Fruit fly (Drosophila melanogaster) whole organism, wandering third instar larva: ENCODE results near the gene CG7236.

ENCODE experiments used
- Abd-B ChIP-seq: fragments of >200 bp; optimal IDR thresholded peaks from 2 replicates; lab custom pipeline; 2017; ENCODE audit warnings: missing biosample characterization, missing genetic modification characterization
- CG32264 ChIP-seq: fragments of 200-800 bp; sonication (Bioruptor generic); optimal IDR thresholded peaks from 2 replicates; lab custom pipeline; 2016; ENCODE audit warnings: missing biosample characterization, missing genetic modification characterization
- CG9705 ChIP-seq: fragments of 200-800 bp; sonication (Bioruptor generic); optimal IDR thresholded peaks from 2 replicates; lab custom pipeline; 2018; ENCODE audit warnings: missing biosample characterization, mild to moderate bottlenecking, missing genetic modification characterization
- CrebA ChIP-seq: fragments of 200-800 bp; sonication (Bioruptor generic); optimal IDR thresholded peaks from 2 replicates; lab custom pipeline; 2016; ENCODE audit warnings: missing biosample characterization, mild to moderate bottlenecking, missing genetic modification characterization, borderline replicate concordance
- Dif ChIP-seq: fragments of 200-275, 200-300 bp; sonication (Bioruptor generic); optimal IDR thresholded peaks from 2 replicates; lab custom pipeline; 2018; ENCODE audit warnings: missing biosample characterization, missing genetic modification characterization; ENCODE audit not compliant: partially characterized antibody
- GATAd ChIP-seq: sonication (Bioruptor generic); optimal IDR thresholded peaks from 2 replicates; lab custom pipeline; 2016; ENCODE audit warnings: missing biosample characterization, missing genetic modification characterization
- HLH106 ChIP-seq: fragments of 200-800 bp; optimal IDR thresholded peaks from 3 replicates; lab custom pipeline; 2019; ENCODE audit warnings: missing biosample characterization, mild to moderate bottlenecking, missing genetic modification characterization, moderate library complexity
- Hnf4 ChIP-seq: fragments of 200-800 bp; sonication (Bioruptor generic); optimal IDR thresholded peaks from 2 replicates; lab custom pipeline; 2016; ENCODE audit warnings: missing biosample characterization, mild to moderate bottlenecking, missing genetic modification characterization
- Hr78 ChIP-seq: fragments of >200 bp; optimal IDR thresholded peaks from 2 replicates; lab custom pipeline; 2017; ENCODE audit warnings: missing biosample characterization, missing genetic modification characterization
- Hr83 ChIP-seq: fragments of 200-300 bp; sonication (Bioruptor generic); optimal IDR thresholded peaks from 2 replicates; lab custom pipeline; 2016; ENCODE audit warnings: missing biosample characterization, mild to moderate bottlenecking, missing genetic modification characterization, moderate library complexity; ENCODE audit not compliant: poor library complexity, severe bottlenecking
- Mio ChIP-seq: sonication (Bioruptor generic); optimal IDR thresholded peaks from 2 replicates; lab custom pipeline; 2016; ENCODE audit warnings: missing biosample characterization, missing genetic modification characterization
- Myc ChIP-seq: fragments of >200 bp; optimal IDR thresholded peaks from 2 replicates; lab custom pipeline; 2017
- N ChIP-seq: fragments of >200 bp; optimal IDR thresholded peaks from 2 replicates; lab custom pipeline; 2018; ENCODE audit warnings: missing biosample characterization, missing external identifiers, missing genetic modification characterization
- OdsH ChIP-seq: fragments of 200-800 bp; sonication (Bioruptor generic); optimal IDR thresholded peaks from 2 replicates; lab custom pipeline; 2016; ENCODE audit warnings: missing biosample characterization, mild to moderate bottlenecking, missing genetic modification characterization
- Rel ChIP-seq, 2 experiments: fragments of 200-800 bp; sonication (Bioruptor generic) in 1 of 2; optimal IDR thresholded peaks; 2 replicates in 1 of 2; 3 replicates in 1 of 2; lab custom pipeline; 2016 to 2019; ENCODE audit warnings: mild to moderate bottlenecking in 2 of 2, missing biosample characterization in 2 of 2, missing genetic modification characterization in 2 of 2, moderate library complexity in 1 of 2
- br ChIP-seq: fragments of 200-800 bp; sonication (Bioruptor generic); optimal IDR thresholded peaks from 2 replicates; lab custom pipeline; 2016; ENCODE audit warnings: missing biosample characterization, missing genetic modification characterization
- brk ChIP-seq: fragments of 200-800 bp; sonication (Bioruptor generic); optimal IDR thresholded peaks from 2 replicates; lab custom pipeline; 2016; ENCODE audit warnings: missing biosample characterization, mild to moderate bottlenecking, missing genetic modification characterization
- dl ChIP-seq, 2 experiments: fragments of 175-275, 200-275 bp in 1 of 2; fragments of 200-275 bp in 1 of 2; sonication (Bioruptor generic); optimal IDR thresholded peaks; lab custom pipeline; 2018; ENCODE audit warnings: mild to moderate bottlenecking in 2 of 2, missing biosample characterization in 2 of 2, missing genetic modification characterization in 2 of 2, moderate library complexity in 2 of 2; ENCODE audit not compliant: partially characterized antibody in 2 of 2, insufficient read depth in 1 of 2
- dmrt93B ChIP-seq: fragments of 200-800 bp; sonication (Bioruptor generic); optimal IDR thresholded peaks from 2 replicates; lab custom pipeline; 2018; ENCODE audit warnings: missing biosample characterization, mild to moderate bottlenecking, missing genetic modification characterization
- dsf ChIP-seq: sonication (Bioruptor generic); optimal IDR thresholded peaks from 2 replicates; lab custom pipeline; 2016; ENCODE audit warnings: missing biosample characterization, missing genetic modification characterization, borderline replicate concordance
- ey ChIP-seq: fragments of 200-800 bp; sonication (Bioruptor generic); optimal IDR thresholded peaks from 2 replicates; lab custom pipeline; 2016; ENCODE audit warnings: missing biosample characterization, missing genetic modification characterization
- foxo ChIP-seq, 2 experiments: fragments of 200-800 bp; sonication (Bioruptor generic); optimal IDR thresholded peaks; 2 replicates in 1 of 2; 3 replicates in 1 of 2; lab custom pipeline; 2016 to 2017; ENCODE audit warnings: missing biosample characterization in 2 of 2, missing genetic modification characterization in 2 of 2
- fru ChIP-seq: fragments of 200-800 bp; sonication (Bioruptor generic); optimal IDR thresholded peaks from 3 replicates; lab custom pipeline; 2016; ENCODE audit warnings: missing biosample characterization, mild to moderate bottlenecking, missing genetic modification characterization
- h ChIP-seq: fragments of 200-800 bp; sonication (Bioruptor generic); optimal IDR thresholded peaks from 3 replicates; lab custom pipeline; 2016; ENCODE audit warnings: missing biosample characterization, mild to moderate bottlenecking, missing genetic modification characterization
- lola ChIP-seq: fragments of >200 bp; optimal IDR thresholded peaks from 2 replicates; lab custom pipeline; 2017; ENCODE audit warnings: missing biosample characterization, missing genetic modification characterization
- pan ChIP-seq: fragments of >200 bp; optimal IDR thresholded peaks from 2 replicates; lab custom pipeline; 2017
- psq ChIP-seq: fragments of 200-800 bp; sonication (Bioruptor generic); optimal IDR thresholded peaks from 3 replicates; lab custom pipeline; 2017; ENCODE audit warnings: missing biosample characterization, mild to moderate bottlenecking, missing genetic modification characterization, moderate library complexity
- sage ChIP-seq: fragments of 200-800 bp; sonication (Bioruptor generic); optimal IDR thresholded peaks from 2 replicates; lab custom pipeline; 2016; ENCODE audit warnings: missing biosample characterization, mild to moderate bottlenecking, missing genetic modification characterization
- tai ChIP-seq: sonication (Bioruptor generic); optimal IDR thresholded peaks from 2 replicates; lab custom pipeline; 2016; ENCODE audit warnings: missing biosample characterization, missing genetic modification characterization
- usp ChIP-seq: fragments of >200 bp; optimal IDR thresholded peaks from 2 replicates; lab custom pipeline; 2017; ENCODE audit warnings: missing biosample characterization, missing genetic modification characterization

CG7236 gene

DNA sequence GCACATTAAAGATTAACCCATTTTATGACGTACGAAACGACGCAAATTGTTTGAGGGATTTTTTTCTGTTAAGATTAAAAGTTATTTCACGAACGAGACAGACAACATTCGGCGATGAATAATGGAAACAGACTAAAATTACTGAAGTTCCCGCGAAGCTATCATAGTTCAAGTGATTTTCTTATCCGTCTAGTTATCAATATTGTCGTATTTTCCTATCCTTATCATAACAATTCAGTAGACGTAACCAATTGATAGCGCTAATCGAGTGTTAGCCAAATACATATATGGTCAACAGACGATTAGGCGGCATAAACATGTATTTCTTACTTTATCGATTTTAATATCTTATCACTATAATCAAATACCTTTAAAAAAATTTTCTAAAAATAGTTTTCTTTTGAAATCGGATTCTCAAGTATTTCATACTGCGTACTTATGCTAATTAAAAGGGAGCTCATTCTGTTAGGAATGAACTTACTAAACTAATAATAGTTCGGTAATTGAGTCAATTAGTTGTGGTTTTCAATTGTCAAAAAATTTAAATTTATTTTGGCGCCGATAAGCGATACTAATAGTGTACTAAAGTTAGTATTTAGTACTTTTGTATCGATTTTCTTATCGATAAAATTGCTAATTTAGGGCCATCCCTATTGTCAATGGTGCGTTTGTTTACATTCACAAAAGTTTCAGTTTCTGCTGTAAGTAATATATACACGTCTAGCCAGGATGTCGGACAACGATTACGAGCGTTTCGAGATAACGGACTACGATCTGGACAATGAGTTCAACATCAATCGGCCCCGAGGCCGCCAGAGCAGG is 14.4 kb downstream of the CG7236 start, which contains the start of the genes CG11149 and sip1:
Gene CG11149 (minus strand): TSS at position 493 of the 822 bp plus-strand sequence.
Gene sip1 (plus strand): TSS at position 645 of the 822 bp plus-strand sequence.
- TF ChIP-seq Rel (GFP tag; optimal IDR thresholded peaks at IDR 0.05; lab: Kevin White, UChicago): no peak
- TF ChIP-seq Rel (tag; optimal IDR thresholded peaks at IDR 0.05; lab: Kevin White, UChicago): peak; percentile 14
- TF ChIP-seq br: peak; percentile 18
- TF ChIP-seq Myc (lab: Kevin White, UChicago): peak; percentile 15
- TF ChIP-seq HLH106 (tag; lab: Kevin White, UChicago): no peak

DNA sequence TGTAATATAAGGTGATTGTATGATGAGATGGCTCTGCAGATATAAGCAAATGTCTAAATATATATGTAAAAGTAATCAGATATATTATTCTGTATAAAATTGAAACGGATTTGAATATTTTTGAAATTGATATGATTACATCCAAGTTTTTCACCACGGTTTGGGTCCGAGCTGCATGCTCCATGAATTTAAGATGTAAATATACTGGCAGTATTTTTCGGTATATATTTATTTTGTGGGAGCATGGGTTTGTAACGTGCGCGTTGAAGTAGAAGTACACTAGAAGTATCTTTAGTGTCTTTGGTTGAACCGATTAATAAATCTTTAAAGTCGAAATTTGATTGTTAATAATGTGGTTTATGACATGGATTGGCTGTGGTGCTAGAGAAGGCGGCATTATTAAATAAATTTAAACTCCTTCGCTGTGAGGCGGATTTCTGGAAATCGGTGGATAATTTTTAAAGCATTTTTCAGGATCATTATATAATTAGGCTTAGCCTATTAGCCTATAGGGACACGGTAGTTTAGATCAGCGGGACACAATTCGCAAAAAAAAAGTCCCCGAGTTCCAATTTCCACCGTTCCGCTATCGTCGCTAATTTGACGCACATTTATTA is 17.8 kb downstream of the CG7236 start:
- TF ChIP-seq usp (GFP tag; lab: Kevin White, UChicago) (no peak), Mio (GFP tag; lab: Kevin White, UChicago) (no peak), psq (no peak), dmrt93B (no peak), dsf (GFP tag; lab: Kevin White, UChicago) (no peak), Myc (lab: Kevin White, UChicago) (peak; percentile 17)

DNA sequence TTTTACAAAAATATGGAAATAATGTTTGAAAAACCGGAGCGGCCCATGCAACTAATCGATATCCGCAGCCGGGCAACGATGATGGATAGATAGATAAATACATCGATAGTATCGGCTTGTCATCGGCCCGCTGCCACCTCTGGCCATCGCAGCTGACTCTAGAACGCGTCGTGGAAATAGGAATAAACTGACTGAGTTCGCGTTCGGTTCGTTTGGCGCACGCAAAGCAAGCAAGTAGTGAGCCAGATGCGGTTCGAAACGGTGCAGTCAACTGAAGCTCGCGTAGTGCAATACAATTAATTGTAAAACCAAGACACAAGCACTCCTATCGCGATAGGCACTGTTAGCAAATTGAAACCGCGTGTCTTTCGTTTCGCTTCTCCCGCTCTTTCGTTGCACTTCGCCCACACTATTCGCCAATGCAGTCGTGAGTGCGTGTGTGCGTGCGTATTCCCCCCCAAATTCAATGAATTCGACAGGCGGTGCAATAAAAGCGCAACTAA is 18.4 kb downstream of the CG7236 start, which contains the start of gene CG11030:
Gene CG11030 (plus strand): TSS at position 136 of the 503 bp plus-strand sequence.
- TF ChIP-seq Hr83 (GFP tag; lab: Kevin White, UChicago) (peak; percentile 79), foxo (GFP tag; optimal IDR thresholded peaks at IDR 0.05; lab: Kevin White, UChicago) (no peak), psq (peak; percentile 84), usp (GFP tag; lab: Kevin White, UChicago) (no peak), tai (no peak), h (GFP tag; lab: Kevin White, UChicago) (peak; percentile 8)

DNA sequence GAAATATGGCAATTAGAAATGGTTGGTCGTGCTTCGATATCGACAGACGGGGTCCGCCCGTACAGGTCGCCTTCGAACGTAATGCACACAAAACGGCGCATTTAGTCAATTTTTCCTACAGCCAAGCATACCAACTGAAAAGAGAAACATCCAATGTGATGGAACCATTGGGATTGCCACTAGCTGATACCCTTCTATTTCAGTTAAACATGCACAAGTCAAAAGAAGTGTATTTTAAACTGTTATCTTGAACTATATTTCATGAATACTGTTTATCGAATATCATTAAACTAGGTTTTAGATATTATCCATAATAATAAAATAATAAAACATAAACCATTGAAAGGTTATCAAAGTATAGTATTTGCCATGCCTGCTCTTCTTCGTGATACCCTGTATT is 19.9 kb downstream of the CG7236 start:
- TF ChIP-seq brk (GFP tag; lab: Kevin White, UChicago) (no peak), CrebA (GFP tag; lab: Kevin White, UChicago) (no peak), HLH106 (tag; lab: Kevin White, UChicago) (no peak), sage (GFP tag; lab: Kevin White, UChicago) (no peak), tai (no peak), h (GFP tag; lab: Kevin White, UChicago) (no peak), psq (no peak), ey (GFP tag; lab: Kevin White, UChicago) (no peak), dl (GFP tag; optimal IDR thresholded peaks at IDR 0.05; lab: Kevin White, UChicago; ENCODE audit: insufficient read depth in 1 of 2, partially characterized antibody in 2 of 2) (no peak), CG32264 (GFP tag; lab: Kevin White, UChicago) (no peak), lola (GFP tag; lab: Kevin White, UChicago) (no peak), Mio (GFP tag; lab: Kevin White, UChicago) (no peak), fru (GFP tag; lab: Kevin White, UChicago) (no peak), GATAd (GFP tag; lab: Kevin White, UChicago) (no peak), Abd-B (GFP tag; lab: Kevin White, UChicago) (no peak), Hnf4 (GFP tag; lab: Kevin White, UChicago) (no peak), Hr78 (GFP tag; lab: Kevin White, UChicago) (no peak)

DNA sequence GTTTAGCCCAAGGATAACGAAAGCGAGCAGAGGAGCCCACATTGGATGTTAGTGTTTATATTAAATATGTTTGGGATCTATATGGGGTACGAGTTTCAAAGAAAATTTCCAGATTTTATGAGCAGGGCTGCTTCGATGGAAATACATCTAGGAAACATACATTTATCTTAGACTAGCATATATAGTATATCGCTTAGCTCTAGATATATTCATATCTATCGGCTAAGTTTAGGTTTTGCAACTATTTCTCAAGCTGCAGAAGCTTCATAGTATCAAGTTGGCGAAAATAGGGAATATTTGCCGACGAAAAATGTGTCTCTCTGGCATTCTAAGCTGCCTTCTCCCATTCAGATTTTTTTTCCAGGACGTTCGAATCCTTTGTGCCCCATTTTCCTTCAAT is 22.5 kb downstream of the CG7236 start, which contains the start of gene CG14006:
Gene CG14006 (minus strand): TSS at position 101 of the 400 bp plus-strand sequence.
- TF ChIP-seq ey (GFP tag; lab: Kevin White, UChicago): no peak
- TF ChIP-seq CG9705 (GFP tag; lab: Kevin White, UChicago): no peak
- no peak for TF ChIP-seq foxo (GFP tag; optimal IDR thresholded peaks at IDR 0.05; lab: Kevin White, UChicago)
- no peak for TF ChIP-seq psq
- TF ChIP-seq h (GFP tag; lab: Kevin White, UChicago): no peak
- TF ChIP-seq CrebA (GFP tag; lab: Kevin White, UChicago): no peak
- TF ChIP-seq dl (GFP tag; optimal IDR thresholded peaks at IDR 0.05; lab: Kevin White, UChicago; ENCODE audit: insufficient read depth in 1 of 2, partially characterized antibody in 2 of 2): no peak
- no peak for TF ChIP-seq sage (GFP tag; lab: Kevin White, UChicago)
- TF ChIP-seq N (GFP tag; lab: Kevin White, UChicago): no peak
- TF ChIP-seq pan (lab: Kevin White, UChicago): no peak
- no peak for TF ChIP-seq tai
- no peak for TF ChIP-seq Hnf4 (GFP tag; lab: Kevin White, UChicago)
- no peak for TF ChIP-seq Rel (GFP tag; optimal IDR thresholded peaks at IDR 0.05; lab: Kevin White, UChicago)
- TF ChIP-seq Rel (tag; optimal IDR thresholded peaks at IDR 0.05; lab: Kevin White, UChicago): no peak
- no peak for TF ChIP-seq usp (GFP tag; lab: Kevin White, UChicago)
- no peak for TF ChIP-seq br
- TF ChIP-seq Hr78 (GFP tag; lab: Kevin White, UChicago): no peak
- TF ChIP-seq OdsH (GFP tag; lab: Kevin White, UChicago): no peak
- TF ChIP-seq Dif (GFP tag; lab: Kevin White, UChicago): no peak
